Fruit fly (Drosophila melanogaster): ENCODE results near the gene CG31371.

Gene CG31371

DNA sequence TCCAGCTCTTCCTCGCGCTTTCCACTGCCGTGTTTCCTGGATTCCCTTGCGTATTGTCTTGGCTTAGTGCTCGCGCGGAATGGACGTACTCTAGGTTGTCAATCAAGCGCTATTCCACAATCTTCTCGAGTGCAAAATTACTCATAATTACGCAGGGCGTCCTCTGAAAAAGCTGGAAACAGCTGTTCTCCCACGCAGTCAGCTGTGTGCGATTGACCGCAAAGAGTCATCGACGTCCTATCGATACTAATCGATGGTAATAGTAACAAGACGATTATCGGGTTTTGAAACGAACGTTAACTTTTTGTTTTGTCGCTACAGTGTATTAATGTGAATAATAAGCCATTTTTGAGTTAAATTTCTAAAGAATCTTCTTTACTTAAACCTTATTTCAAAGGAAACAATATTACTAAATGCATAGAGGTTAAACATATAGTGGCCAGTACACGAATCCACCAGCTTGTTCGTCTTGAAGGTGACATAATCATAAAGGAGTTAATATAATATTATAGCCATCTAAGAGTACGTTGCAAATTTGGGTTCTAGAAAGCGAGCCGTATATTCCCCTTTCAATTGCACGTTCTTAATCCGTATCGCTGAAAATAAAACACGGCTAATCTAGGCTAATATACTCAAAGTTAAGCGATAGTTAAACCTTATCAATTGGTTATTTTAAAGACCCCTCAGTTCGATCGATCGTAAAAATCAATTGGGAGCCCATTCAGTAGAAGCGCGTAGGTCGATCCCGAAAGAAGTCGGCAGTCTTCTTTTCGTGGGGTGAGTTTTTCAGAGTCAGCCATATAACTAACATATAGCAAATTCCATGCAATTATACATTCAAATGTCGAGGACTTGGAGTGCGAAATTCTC lies 44.0 kb downstream of the CG31371 start, which contains the start of the genes CG2224 and CDase:
TSS of gene CG2224 (minus strand) at position 235 of the 870 bp plus-strand sequence.
TSS of gene CDase (plus strand) at position 456 of the 870 bp plus-strand sequence.
- TF ChIP-seq seq (GFP tag; IDR thresholded peaks at IDR 0.05): no peak
- TF ChIP-seq CG2129 (GFP tag; IDR thresholded peaks at IDR 0.05; ENCODE audit: partially characterized antibody): peak; percentile 63; the same call in 1 of the 2 replicates
- no peak for TF ChIP-seq CG8290 (GFP tag; optimal IDR thresholded peaks at IDR 0.05)
- TF ChIP-seq CG8290 (tag; optimal IDR thresholded peaks at IDR 0.05): peak in 1 of 2 experiments; percentile 48
- peak; percentile 54 for TF ChIP-seq gfzf (GFP tag; optimal IDR thresholded peaks at IDR 0.05)
- peak; percentile 95 for TF ChIP-seq sna (GFP tag; IDR thresholded peaks at IDR 0.05; ENCODE audit: partially characterized antibody)
- peak; percentile 48 for TF ChIP-seq D (optimal IDR thresholded peaks at IDR 0.05)
- TF ChIP-seq D (GFP tag; optimal IDR thresholded peaks at IDR 0.05): no peak
- TF ChIP-seq zen2 (GFP tag; IDR thresholded peaks at IDR 0.05; ENCODE audit: partially characterized antibody): peak; percentile 97
- TF ChIP-seq exex (tag; optimal IDR thresholded peaks at IDR 0.05): peak; percentile 71
- no peak for TF ChIP-seq CG33213 (GFP tag; optimal IDR thresholded peaks at IDR 0.05)
- no peak for TF ChIP-seq CG17361 (GFP tag; IDR thresholded peaks at IDR 0.05)
- peak; percentile 90 for TF ChIP-seq sug (tag; optimal IDR thresholded peaks at IDR 0.05)
- peak; percentile 91 for TF ChIP-seq tna (GFP tag; IDR thresholded peaks at IDR 0.05; ENCODE audit: partially characterized antibody)
- TF ChIP-seq Bgb (GFP tag; IDR thresholded peaks at IDR 0.05; ENCODE audit: partially characterized antibody): peak; percentile 93
- no peak for TF ChIP-seq Ssrp (tag; optimal IDR thresholded peaks at IDR 0.05)
- 0 out of 2 replicates have a peak, but pooled peaks have one; percentile 14 for TF ChIP-seq klu (GFP tag; IDR thresholded peaks at IDR 0.05)
- peak; percentile 97 for TF ChIP-seq CG13287 (GFP tag; IDR thresholded peaks at IDR 0.05; ENCODE audit: partially characterized antibody)
- peak; percentile 97 for TF ChIP-seq Dref (GFP tag; IDR thresholded peaks at IDR 0.05)
- TF ChIP-seq CTCF (GFP tag; optimal IDR thresholded peaks at IDR 0.05): peak; percentile 28
- TF ChIP-seq fd3F (GFP tag; optimal IDR thresholded peaks at IDR 0.05): no peak
- TF ChIP-seq inv (GFP tag; IDR thresholded peaks at IDR 0.05; ENCODE audit: partially characterized antibody): peak; percentile 72
- TF ChIP-seq CG15514 (GFP tag; optimal IDR thresholded peaks at IDR 0.05): peak; percentile 62
- TF ChIP-seq Ets65A (GFP tag): peak; percentile 35
- peak; percentile 98 for TF ChIP-seq CG34224 (GFP tag; IDR thresholded peaks at IDR 0.05; ENCODE audit: partially characterized antibody)
- TF ChIP-seq CG2116 (GFP tag; optimal IDR thresholded peaks at IDR 0.05): peak; percentile 74
- peak; percentile 77 for TF ChIP-seq knrl (GFP tag; IDR thresholded peaks at IDR 0.05; ENCODE audit: partially characterized antibody)
- peak; percentile 8 for TF ChIP-seq PHDP (tag; optimal IDR thresholded peaks at IDR 0.05)
- TF ChIP-seq Dp (GFP tag; optimal IDR thresholded peaks at IDR 0.05): peak; percentile 74
- TF ChIP-seq MBD-R2 (GFP tag; IDR thresholded peaks at IDR 0.05): peak; percentile 89
- peak; percentile 55 for TF ChIP-seq sens (GFP tag)
- peak; percentile 91 for TF ChIP-seq Dll (GFP tag; IDR thresholded peaks at IDR 0.05; ENCODE audit: partially characterized antibody)
- peak; percentile 87 for TF ChIP-seq nerfin-2 (GFP tag; IDR thresholded peaks at IDR 0.05; ENCODE audit: partially characterized antibody)
- peak; percentile 75 for TF ChIP-seq pzg (GFP tag; optimal IDR thresholded peaks at IDR 0.05)
- TF ChIP-seq HmgZ (tag; optimal IDR thresholded peaks at IDR 0.05): peak; percentile 34
- peak; percentile 97 for TF ChIP-seq hbn (GFP tag; IDR thresholded peaks at IDR 0.05; ENCODE audit: partially characterized antibody)
- no peak for TF ChIP-seq wor (GFP tag; IDR thresholded peaks at IDR 0.05)
- TF ChIP-seq crp (GFP tag; optimal IDR thresholded peaks at IDR 0.05): peak; percentile 89 to 99
- TF ChIP-seq stwl (tag; optimal IDR thresholded peaks at IDR 0.05): peak; percentile 47
- TF ChIP-seq yki (optimal IDR thresholded peaks at IDR 0.05): no peak
- TF ChIP-seq ato (GFP tag; IDR thresholded peaks at IDR 0.05; ENCODE audit: partially characterized antibody): peak; percentile 95
- TF ChIP-seq Doc3 (GFP tag; IDR thresholded peaks at IDR 0.05; ENCODE audit: partially characterized antibody): peak; percentile 88
- TF ChIP-seq bbx (GFP tag; IDR thresholded peaks at IDR 0.05; ENCODE audit: partially characterized antibody): peak; percentile 94
- TF ChIP-seq CG6791 (GFP tag; IDR thresholded peaks at IDR 0.05; ENCODE audit: partially characterized antibody): peak; percentile 92
- no peak for TF ChIP-seq CG13123 (GFP tag; optimal IDR thresholded peaks at IDR 0.05)
- TF ChIP-seq Med (GFP tag): peak; percentile 73
- TF ChIP-seq CG6175 (GFP tag; IDR thresholded peaks at IDR 0.05): no peak
- peak; percentile 93 for TF ChIP-seq HLH4C (GFP tag; IDR thresholded peaks at IDR 0.05; ENCODE audit: partially characterized antibody)

All from whole organism, embryonic.